Fruit fly (Drosophila melanogaster) whole organism, prepupa: Measurements from ENCODE around the gene CG3224.
A peak's percentile ranks its signal among the peaks of the same experiment; 100 is the strongest.

ENCODE experiments used
- Blimp-1 ChIP-seq: fragments of 200-800 bp; sonication (Bioruptor generic); optimal IDR thresholded peaks from 3 replicates; lab custom pipeline; 2017; ENCODE audit warnings: missing biosample characterization, missing genetic modification characterization, mild to moderate bottlenecking, moderate library complexity, missing genetic modification reagents
- CG10669 ChIP-seq: fragments of 200-800 bp; sonication (Bioruptor generic); optimal IDR thresholded peaks from 3 replicates; lab custom pipeline; 2018; ENCODE audit warnings: missing biosample characterization, mild to moderate bottlenecking, missing genetic modification characterization, moderate library complexity
- CG11294 ChIP-seq: fragments of 200-800 bp; sonication (Bioruptor generic); IDR thresholded peaks from 2 replicates; pipeline ENCODE4 v1.3.6; 2022; ENCODE audit warnings: missing biosample characterization, missing genetic modification characterization
- CG11762 ChIP-seq: fragments of 200-800 bp; sonication (Bioruptor generic); optimal IDR thresholded peaks from 3 replicates; lab custom pipeline; 2016; ENCODE audit warnings: missing biosample characterization, missing genetic modification characterization; ENCODE audit not compliant: insufficient read depth
- CG15336 ChIP-seq: fragments of 200-800 bp; sonication (Bioruptor generic); IDR thresholded peaks from 2 replicates; pipeline ENCODE4 v1.3.6; 2022; ENCODE audit warnings: missing biosample characterization, missing genetic modification characterization
- CG1621 ChIP-seq: fragments of 200-800 bp; sonication (Bioruptor generic); optimal IDR thresholded peaks from 3 replicates; lab custom pipeline; 2018; ENCODE audit warnings: missing biosample characterization, mild to moderate bottlenecking, missing genetic modification characterization
- CG16779 ChIP-seq: fragments of 200-800 bp; sonication (Bioruptor generic); optimal IDR thresholded peaks from 3 replicates; lab custom pipeline; 2017; ENCODE audit warnings: missing biosample characterization, mild to moderate bottlenecking, missing genetic modification characterization
- CG3919 ChIP-seq: fragments of 200-800 bp; sonication (Bioruptor generic); optimal IDR thresholded peaks from 3 replicates; lab custom pipeline; 2016; ENCODE audit warnings: missing biosample characterization, missing genetic modification characterization
- CG6163 ChIP-seq: fragments of 200-800 bp; sonication (Bioruptor generic); IDR thresholded peaks from 3 replicates; pipeline ENCODE4 v1.3.6; 2022; ENCODE audit warnings: missing biosample characterization, missing genetic modification characterization
- CG6276 ChIP-seq: fragments of 200-800 bp; sonication (Bioruptor generic); optimal IDR thresholded peaks from 2 replicates; lab custom pipeline; 2017; ENCODE audit warnings: missing biosample characterization, mild to moderate bottlenecking, missing genetic modification characterization
- CG6792 ChIP-seq: fragments of 200-800 bp; sonication (Bioruptor generic); optimal IDR thresholded peaks from 3 replicates; lab custom pipeline; 2016; ENCODE audit warnings: missing biosample characterization, missing genetic modification characterization
- CG6808 ChIP-seq: fragments of 200-800 bp; sonication (Bioruptor generic); optimal IDR thresholded peaks from 3 replicates; lab custom pipeline; 2017; ENCODE audit warnings: missing biosample characterization, missing genetic modification characterization, mild to moderate bottlenecking, moderate library complexity, missing genetic modification reagents
- CG6854 ChIP-seq: fragments of 200-800 bp; sonication (Bioruptor generic); optimal IDR thresholded peaks from 2 replicates; lab custom pipeline; 2017; ENCODE audit warnings: missing biosample characterization, mild to moderate bottlenecking, missing genetic modification characterization
- CG7368 ChIP-seq: fragments of 200-800 bp; sonication (Bioruptor generic); optimal IDR thresholded peaks from 3 replicates; lab custom pipeline; 2016; ENCODE audit warnings: missing biosample characterization, missing genetic modification characterization
- CG8119 ChIP-seq: fragments of 200-800 bp; sonication (Bioruptor generic); IDR thresholded peaks from 3 replicates; pipeline ENCODE4 v1.3.6; 2022; ENCODE audit warnings: missing biosample characterization, missing genetic modification characterization
- Eip78C ChIP-seq: fragments of 200-800 bp; sonication (Bioruptor generic); peaks from one replicate; lab custom pipeline; 2016; ENCODE audit warnings: missing biosample characterization, missing genetic modification characterization
- Eip93F ChIP-seq: fragments of 200-800 bp; sonication (Bioruptor generic); optimal IDR thresholded peaks from 2 replicates; lab custom pipeline; 2016; ENCODE audit warnings: missing biosample characterization, mild to moderate bottlenecking, missing genetic modification characterization
- Ets21C ChIP-seq: fragments of 200-800 bp; sonication (Bioruptor generic); optimal IDR thresholded peaks from 3 replicates; lab custom pipeline; 2016; ENCODE audit warnings: missing biosample characterization, missing genetic modification characterization
- Gug ChIP-seq: fragments of 200-800 bp; sonication (Bioruptor generic); IDR thresholded peaks from 2 replicates; pipeline ENCODE4 v1.3.6; 2022; ENCODE audit warnings: missing biosample characterization, missing genetic modification characterization
- Hr38 ChIP-seq: sonication (Bioruptor generic); optimal IDR thresholded peaks from 2 replicates; lab custom pipeline; 2016; ENCODE audit warnings: missing biosample characterization, missing genetic modification characterization
- Hr39 ChIP-seq: fragments of 200-800 bp; sonication (Bioruptor generic); optimal IDR thresholded peaks from 2 replicates; lab custom pipeline; 2016; ENCODE audit warnings: missing biosample characterization, missing genetic modification characterization
- Hr4 ChIP-seq: fragments of 200-800 bp; sonication (Bioruptor generic); optimal IDR thresholded peaks from 3 replicates; lab custom pipeline; 2016; ENCODE audit warnings: missing biosample characterization, missing genetic modification characterization
- Lpt ChIP-seq: fragments of 200-800 bp; sonication (Bioruptor generic); optimal IDR thresholded peaks from 3 replicates; lab custom pipeline; 2016; ENCODE audit warnings: missing biosample characterization, missing genetic modification characterization
- Met ChIP-seq: fragments of 200-800 bp; sonication (Bioruptor generic); optimal IDR thresholded peaks from 3 replicates; lab custom pipeline; 2016; ENCODE audit warnings: missing biosample characterization, missing genetic modification characterization
- Smox ChIP-seq: fragments of 200-800 bp; sonication (Bioruptor generic); optimal IDR thresholded peaks from 3 replicates; lab custom pipeline; 2016; ENCODE audit warnings: missing biosample characterization, missing genetic modification characterization
- Sox102F ChIP-seq: fragments of 200-800 bp; sonication (Bioruptor generic); optimal IDR thresholded peaks from 2 replicates; lab custom pipeline; 2016; ENCODE audit warnings: missing biosample characterization, mild to moderate bottlenecking, missing genetic modification characterization
- Sox14 ChIP-seq: fragments of 200-800 bp; sonication (Bioruptor generic); optimal IDR thresholded peaks from 3 replicates; lab custom pipeline; 2016; ENCODE audit warnings: missing biosample characterization, missing genetic modification characterization
- Sox15 ChIP-seq: fragments of 200-800 bp; sonication (Bioruptor generic); optimal IDR thresholded peaks from 3 replicates; lab custom pipeline; 2016; ENCODE audit warnings: missing biosample characterization, missing genetic modification characterization
- acj6 ChIP-seq: fragments of 200-800 bp; sonication (Bioruptor generic); optimal IDR thresholded peaks from 3 replicates; lab custom pipeline; 2016; ENCODE audit warnings: missing biosample characterization, missing genetic modification characterization
- cyc ChIP-seq: fragments of 200-800 bp; sonication (Bioruptor generic); optimal IDR thresholded peaks from 3 replicates; lab custom pipeline; 2016; ENCODE audit warnings: missing biosample characterization, missing genetic modification characterization
- dsx ChIP-seq: fragments of 200-800 bp; optimal IDR thresholded peaks from 3 replicates; lab custom pipeline; 2019; ENCODE audit warnings: missing biosample characterization, mild to moderate bottlenecking, missing genetic modification characterization, moderate library complexity; ENCODE audit not compliant: poor library complexity, severe bottlenecking
- eg ChIP-seq: fragments of 200-800 bp; sonication (Bioruptor generic); IDR thresholded peaks from 3 replicates; pipeline ENCODE4 v1.3.6; 2022; ENCODE audit warnings: missing biosample characterization, missing genetic modification characterization
- esn ChIP-seq: fragments of 200-800 bp; sonication (Bioruptor generic); optimal IDR thresholded peaks from 2 replicates; lab custom pipeline; 2016; ENCODE audit warnings: missing biosample characterization, mild to moderate bottlenecking, missing genetic modification characterization, moderate library complexity
- fd59A ChIP-seq: fragments of 200-800 bp; sonication (Bioruptor generic); optimal IDR thresholded peaks from 2 replicates; lab custom pipeline; 2017; ENCODE audit warnings: missing biosample characterization, mild to moderate bottlenecking, missing genetic modification characterization, missing genetic modification reagents
- fkh ChIP-seq: fragments of 200-800 bp; sonication (Bioruptor generic); optimal IDR thresholded peaks from 3 replicates; lab custom pipeline; 2017; ENCODE audit warnings: missing biosample characterization, mild to moderate bottlenecking, missing genetic modification characterization, moderate library complexity
- lz ChIP-seq: fragments of 200-800 bp; sonication (Bioruptor generic); optimal IDR thresholded peaks from 3 replicates; lab custom pipeline; 2016; ENCODE audit warnings: missing biosample characterization, missing genetic modification characterization
- net ChIP-seq: fragments of 200-800 bp; sonication (Bioruptor generic); optimal IDR thresholded peaks from 3 replicates; lab custom pipeline; 2016; ENCODE audit warnings: missing biosample characterization, missing genetic modification characterization
- salr ChIP-seq, 2 experiments: fragments of 200-800 bp; sonication (Bioruptor generic); optimal IDR thresholded peaks; 3 replicates each; lab custom pipeline; 2016 to 2018; ENCODE audit warnings: missing biosample characterization in 2 of 2, missing genetic modification characterization in 2 of 2, mild to moderate bottlenecking in 1 of 2
- spab ChIP-seq: fragments of 200-800 bp; sonication (Bioruptor generic); optimal IDR thresholded peaks from 2 replicates; lab custom pipeline; 2017; ENCODE audit warnings: missing biosample characterization, mild to moderate bottlenecking, missing genetic modification characterization, missing genetic modification reagents
- ss ChIP-seq, 2 experiments: fragments of 200-800 bp; sonication (Bioruptor generic); optimal IDR thresholded peaks; 2 replicates in 1 of 2; 3 replicates in 1 of 2; lab custom pipeline; 2017 to 2018; ENCODE audit warnings: mild to moderate bottlenecking in 2 of 2, missing biosample characterization in 2 of 2, missing genetic modification characterization in 2 of 2, moderate library complexity in 1 of 2
- topi ChIP-seq: fragments of 200-800 bp; sonication (Bioruptor generic); optimal IDR thresholded peaks from 3 replicates; lab custom pipeline; 2016; ENCODE audit warnings: missing biosample characterization, missing genetic modification characterization
- vri ChIP-seq: fragments of 200-800 bp; sonication (Bioruptor generic); optimal IDR thresholded peaks from 3 replicates; lab custom pipeline; 2016; ENCODE audit warnings: missing biosample characterization, mild to moderate bottlenecking, missing genetic modification characterization

CG3224 gene

DNA sequence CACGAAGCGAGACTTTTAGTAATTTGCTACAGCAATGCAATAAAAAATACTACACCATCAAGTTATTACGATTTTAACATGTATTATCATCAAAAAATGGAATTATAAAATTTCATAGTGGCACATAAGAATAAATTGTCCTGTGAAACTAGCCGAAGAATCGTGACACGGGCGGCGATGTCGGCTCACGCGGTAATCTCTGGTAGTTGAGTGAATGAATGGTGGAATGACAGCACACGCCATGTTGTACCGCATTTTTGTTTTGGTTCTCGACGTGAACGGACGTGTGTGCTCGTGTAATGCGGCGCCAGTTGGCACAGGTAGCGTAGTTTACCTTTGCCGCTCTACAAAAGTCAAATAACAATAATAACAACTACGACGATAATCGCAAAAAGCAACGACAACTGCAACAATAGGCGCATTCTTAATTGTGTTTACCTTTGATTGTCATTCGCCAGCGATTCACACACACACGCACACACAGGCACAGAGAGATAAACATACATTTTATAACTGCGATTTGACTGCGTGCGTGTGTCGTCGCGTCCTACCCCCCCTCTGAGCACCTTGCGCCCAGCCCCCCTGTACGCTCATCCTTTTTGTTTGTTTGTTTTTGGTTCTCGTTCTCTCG is 38.1 kb upstream of the CG3224 start, which contains the start of gene CG14441 (continued):
- TF ChIP-seq CG3919 (GFP tag; lab: Kevin White, UChicago), result peak; percentile 61
- TF ChIP-seq net (GFP tag; lab: Kevin White, UChicago), result peak; percentile 71
- TF ChIP-seq Met (GFP tag; lab: Kevin White, UChicago), result peak; percentile 69
- no peak for TF ChIP-seq fd59A
- TF ChIP-seq Hr4, result peak; percentile 37
- peak; percentile 18 for TF ChIP-seq CG11762 (GFP tag; lab: Kevin White, UChicago)
- peak; percentile 77 for TF ChIP-seq Sox102F
- TF ChIP-seq CG6792, result peak; percentile 47
- peak; percentile 54; the same call in 1 of the 3 replicates for TF ChIP-seq CG6163 (GFP tag; lab: Robert Waterston, UW)

DNA sequence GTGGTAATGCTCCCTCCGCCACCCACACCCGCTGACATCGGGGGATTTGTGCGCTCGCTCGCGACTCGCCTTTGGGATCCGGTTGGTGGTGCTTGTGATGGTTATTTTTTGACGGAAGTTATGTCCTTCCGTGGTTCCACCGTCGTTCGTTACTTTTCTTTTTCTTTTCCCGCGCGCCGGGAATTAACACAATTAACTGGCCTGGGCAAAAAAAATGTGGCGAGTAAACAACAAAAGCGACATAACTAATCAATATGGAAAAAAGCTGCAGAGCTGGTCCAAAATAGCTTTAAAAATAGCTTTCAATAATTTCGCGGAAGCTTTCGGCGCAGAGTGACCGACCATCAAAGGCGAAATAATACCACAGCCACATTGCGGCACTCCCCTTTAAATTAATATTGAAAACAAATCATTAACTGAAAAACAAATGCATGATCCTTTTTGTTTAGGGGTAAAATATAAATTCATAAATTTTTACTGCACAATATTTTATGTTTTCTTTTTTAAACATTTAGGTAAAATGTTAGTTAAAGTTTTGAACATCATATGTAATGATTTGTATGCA is 37.1 kb upstream of the CG3224 start, which contains the start of gene CG14440:
CG14440 (minus strand) TSS at position 320 of the 565 bp plus-strand sequence.
- TF ChIP-seq CG16779 (tag; lab: Kevin White, UChicago), result no peak
- TF ChIP-seq Hr4, result no peak
- peak; percentile 35 for TF ChIP-seq CG6854
- TF ChIP-seq CG6792, result no peak
- peak; percentile 15 for TF ChIP-seq CG6808 (GFP tag; lab: Kevin White, UChicago)
- TF ChIP-seq esn (GFP tag; lab: Kevin White, UChicago), result no peak
- no peak for TF ChIP-seq CG6276
- TF ChIP-seq CG11294 (GFP tag; lab: Robert Waterston, UW), result no peak
- TF ChIP-seq Ets21C (GFP tag; lab: Kevin White, UChicago), result no peak
- no peak for TF ChIP-seq salr (GFP tag; optimal IDR thresholded peaks at IDR 0.05; lab: Kevin White, UChicago)
- TF ChIP-seq CG15336, result 0 out of 2 replicates have a peak, but pooled peaks have one; percentile 14
- no peak for TF ChIP-seq Smox (GFP tag; lab: Kevin White, UChicago)
- peak; percentile 16 for TF ChIP-seq Eip78C (GFP tag; lab: Kevin White, UChicago)
- TF ChIP-seq vri (GFP tag; lab: Kevin White, UChicago), result peak; percentile 30
- no peak for TF ChIP-seq Hr39 (GFP tag; lab: Kevin White, UChicago)
- peak; percentile 4 to 45 for TF ChIP-seq ss (GFP tag; optimal IDR thresholded peaks at IDR 0.05; lab: Kevin White, UChicago)
- peak; percentile 40 for TF ChIP-seq CG1621 (tag; lab: Kevin White, UChicago)
- TF ChIP-seq acj6, result no peak
- TF ChIP-seq fkh (GFP tag; lab: Kevin White, UChicago), result peak; percentile 68
- TF ChIP-seq CG10669, result no peak
- TF ChIP-seq Lpt (GFP tag; lab: Kevin White, UChicago), result no peak

dm6 chrX:6696467-6696866 is 35.2 kb upstream of the CG3224 start:
- peak; percentile 55 for TF ChIP-seq CG1621 (tag; lab: Kevin White, UChicago)
- TF ChIP-seq CG11762 (GFP tag; lab: Kevin White, UChicago), result peak; percentile 56
- no peak for TF ChIP-seq Blimp-1 (GFP tag; lab: Kevin White, UChicago)
- TF ChIP-seq Sox15, result peak; percentile 50
- peak; percentile 82 for TF ChIP-seq Smox (GFP tag; lab: Kevin White, UChicago)
- peak; percentile 86 for TF ChIP-seq Met (GFP tag; lab: Kevin White, UChicago)
- TF ChIP-seq Gug, result peak; percentile 43; the same call in 1 of the 2 replicates
- peak; percentile 25 to 33 for TF ChIP-seq salr (GFP tag; optimal IDR thresholded peaks at IDR 0.05; lab: Kevin White, UChicago)
- TF ChIP-seq Hr39 (GFP tag; lab: Kevin White, UChicago), result peak; percentile 73
- peak; percentile 81 for TF ChIP-seq lz (GFP tag; lab: Kevin White, UChicago)
- peak; percentile 84 for TF ChIP-seq CG6792
- TF ChIP-seq spab (GFP tag; lab: Kevin White, UChicago), result peak; percentile 66
- TF ChIP-seq fkh (GFP tag; lab: Kevin White, UChicago), result no peak
- no peak for TF ChIP-seq Hr38 (GFP tag; lab: Kevin White, UChicago)
- TF ChIP-seq CG10669, result peak; percentile 71
- TF ChIP-seq CG16779 (tag; lab: Kevin White, UChicago), result peak; percentile 64
- peak; percentile 68 for TF ChIP-seq dsx (GFP tag; lab: Kevin White, UChicago)
- peak; percentile 85 for TF ChIP-seq CG8119 (GFP tag; lab: Robert Waterston, UW)
- peak; percentile 67 for TF ChIP-seq CG7368
- TF ChIP-seq net (GFP tag; lab: Kevin White, UChicago), result peak; percentile 76
- TF ChIP-seq CG11294 (GFP tag; lab: Robert Waterston, UW), result peak; percentile 35; the same call in 1 of the 2 replicates
- peak; percentile 82 for TF ChIP-seq CG6163 (GFP tag; lab: Robert Waterston, UW)
- TF ChIP-seq Eip93F (GFP tag; lab: Kevin White, UChicago), result peak; percentile 44
- TF ChIP-seq acj6, result peak; percentile 81
- peak; percentile 85 for TF ChIP-seq Sox102F
- TF ChIP-seq eg (GFP tag; lab: Robert Waterston, UW), result peak; percentile 82
- peak; percentile 68 for TF ChIP-seq Hr4
- TF ChIP-seq CG6854, result peak; percentile 58
- peak; percentile 82 for TF ChIP-seq topi
- TF ChIP-seq CG15336, result peak; percentile 89
- peak; percentile 79 for TF ChIP-seq Sox14 (GFP tag; lab: Kevin White, UChicago)
- peak; percentile 69 for TF ChIP-seq cyc
